Fruit fly (Drosophila melanogaster) whole organism, prepupa: Measurements from ENCODE around the gene CG33339.
A peak's percentile ranks its signal among the peaks of the same experiment; 100 is the strongest.

ENCODE experiments used
- CG10669 ChIP-seq: fragments of 200-800 bp; sonication (Bioruptor generic); optimal IDR thresholded peaks from 3 replicates; lab custom pipeline; 2018; ENCODE audit warnings: missing biosample characterization, mild to moderate bottlenecking, missing genetic modification characterization, moderate library complexity
- CG11294 ChIP-seq: fragments of 200-800 bp; sonication (Bioruptor generic); IDR thresholded peaks from 2 replicates; pipeline ENCODE4 v1.3.6; 2022; ENCODE audit warnings: missing biosample characterization, missing genetic modification characterization
- CG11762 ChIP-seq: fragments of 200-800 bp; sonication (Bioruptor generic); optimal IDR thresholded peaks from 3 replicates; lab custom pipeline; 2016; ENCODE audit warnings: missing biosample characterization, missing genetic modification characterization; ENCODE audit not compliant: insufficient read depth
- CG11902 ChIP-seq: fragments of 200-800 bp; sonication (Bioruptor generic); optimal IDR thresholded peaks from 3 replicates; lab custom pipeline; 2016; ENCODE audit warnings: missing biosample characterization, missing genetic modification characterization
- CG15336 ChIP-seq: fragments of 200-800 bp; sonication (Bioruptor generic); IDR thresholded peaks from 2 replicates; pipeline ENCODE4 v1.3.6; 2022; ENCODE audit warnings: missing biosample characterization, missing genetic modification characterization
- CG1621 ChIP-seq: fragments of 200-800 bp; sonication (Bioruptor generic); optimal IDR thresholded peaks from 3 replicates; lab custom pipeline; 2018; ENCODE audit warnings: missing biosample characterization, mild to moderate bottlenecking, missing genetic modification characterization
- CG3032 ChIP-seq: fragments of 200-800 bp; optimal IDR thresholded peaks from 2 replicates; lab custom pipeline; 2019; ENCODE audit warnings: missing biosample characterization, mild to moderate bottlenecking, missing genetic modification characterization, moderate library complexity
- CG32006 ChIP-seq: fragments of 200-800 bp; sonication (Bioruptor generic); optimal IDR thresholded peaks from 3 replicates; lab custom pipeline; 2017; ENCODE audit warnings: missing biosample characterization, mild to moderate bottlenecking, missing genetic modification characterization
- CG34406 ChIP-seq: fragments of 200-800 bp; sonication (Bioruptor generic); optimal IDR thresholded peaks from 3 replicates; lab custom pipeline; 2016; ENCODE audit warnings: missing biosample characterization, missing genetic modification characterization
- CG3919 ChIP-seq: fragments of 200-800 bp; sonication (Bioruptor generic); optimal IDR thresholded peaks from 3 replicates; lab custom pipeline; 2016; ENCODE audit warnings: missing biosample characterization, missing genetic modification characterization
- CG6163 ChIP-seq: fragments of 200-800 bp; sonication (Bioruptor generic); IDR thresholded peaks from 3 replicates; pipeline ENCODE4 v1.3.6; 2022; ENCODE audit warnings: missing biosample characterization, missing genetic modification characterization
- CG6276 ChIP-seq: fragments of 200-800 bp; sonication (Bioruptor generic); optimal IDR thresholded peaks from 2 replicates; lab custom pipeline; 2017; ENCODE audit warnings: missing biosample characterization, mild to moderate bottlenecking, missing genetic modification characterization
- CG6792 ChIP-seq: fragments of 200-800 bp; sonication (Bioruptor generic); optimal IDR thresholded peaks from 3 replicates; lab custom pipeline; 2016; ENCODE audit warnings: missing biosample characterization, missing genetic modification characterization
- CG6808 ChIP-seq: fragments of 200-800 bp; sonication (Bioruptor generic); optimal IDR thresholded peaks from 3 replicates; lab custom pipeline; 2017; ENCODE audit warnings: missing biosample characterization, missing genetic modification characterization, mild to moderate bottlenecking, moderate library complexity, missing genetic modification reagents
- CG6854 ChIP-seq: fragments of 200-800 bp; sonication (Bioruptor generic); optimal IDR thresholded peaks from 2 replicates; lab custom pipeline; 2017; ENCODE audit warnings: missing biosample characterization, mild to moderate bottlenecking, missing genetic modification characterization
- CG7368 ChIP-seq: fragments of 200-800 bp; sonication (Bioruptor generic); optimal IDR thresholded peaks from 3 replicates; lab custom pipeline; 2016; ENCODE audit warnings: missing biosample characterization, missing genetic modification characterization
- CG8632 ChIP-seq: fragments of 200-800 bp; sonication (Bioruptor generic); optimal IDR thresholded peaks from 3 replicates; lab custom pipeline; 2016; ENCODE audit warnings: missing biosample characterization, missing genetic modification characterization
- CG9139 ChIP-seq: fragments of 200-800 bp; sonication (Bioruptor generic); optimal IDR thresholded peaks from 3 replicates; lab custom pipeline; 2017; ENCODE audit warnings: missing biosample characterization, mild to moderate bottlenecking, missing genetic modification characterization
- Eip78C ChIP-seq: fragments of 200-800 bp; sonication (Bioruptor generic); peaks from one replicate; lab custom pipeline; 2016; ENCODE audit warnings: missing biosample characterization, missing genetic modification characterization
- Ets21C ChIP-seq: fragments of 200-800 bp; sonication (Bioruptor generic); optimal IDR thresholded peaks from 3 replicates; lab custom pipeline; 2016; ENCODE audit warnings: missing biosample characterization, missing genetic modification characterization
- Ets96B ChIP-seq: fragments of 200-800 bp; optimal IDR thresholded peaks from 2 replicates; lab custom pipeline; 2019; ENCODE audit warnings: missing biosample characterization, mild to moderate bottlenecking, missing genetic modification characterization, moderate library complexity
- Gug ChIP-seq: fragments of 200-800 bp; sonication (Bioruptor generic); IDR thresholded peaks from 2 replicates; pipeline ENCODE4 v1.3.6; 2022; ENCODE audit warnings: missing biosample characterization, missing genetic modification characterization
- Hr39 ChIP-seq: fragments of 200-800 bp; sonication (Bioruptor generic); optimal IDR thresholded peaks from 2 replicates; lab custom pipeline; 2016; ENCODE audit warnings: missing biosample characterization, missing genetic modification characterization
- Met ChIP-seq: fragments of 200-800 bp; sonication (Bioruptor generic); optimal IDR thresholded peaks from 3 replicates; lab custom pipeline; 2016; ENCODE audit warnings: missing biosample characterization, missing genetic modification characterization
- OdsH ChIP-seq: fragments of 200-800 bp; sonication (Bioruptor generic); optimal IDR thresholded peaks from 3 replicates; lab custom pipeline; 2016; ENCODE audit warnings: missing biosample characterization, missing genetic modification characterization
- Smox ChIP-seq: fragments of 200-800 bp; sonication (Bioruptor generic); optimal IDR thresholded peaks from 3 replicates; lab custom pipeline; 2016; ENCODE audit warnings: missing biosample characterization, missing genetic modification characterization
- Sox102F ChIP-seq: fragments of 200-800 bp; sonication (Bioruptor generic); optimal IDR thresholded peaks from 2 replicates; lab custom pipeline; 2016; ENCODE audit warnings: missing biosample characterization, mild to moderate bottlenecking, missing genetic modification characterization
- Sox14 ChIP-seq: fragments of 200-800 bp; sonication (Bioruptor generic); optimal IDR thresholded peaks from 3 replicates; lab custom pipeline; 2016; ENCODE audit warnings: missing biosample characterization, missing genetic modification characterization
- Sox15 ChIP-seq: fragments of 200-800 bp; sonication (Bioruptor generic); optimal IDR thresholded peaks from 3 replicates; lab custom pipeline; 2016; ENCODE audit warnings: missing biosample characterization, missing genetic modification characterization
- achi ChIP-seq: fragments of 200-800 bp; sonication (Bioruptor generic); optimal IDR thresholded peaks from 3 replicates; lab custom pipeline; 2016; ENCODE audit warnings: missing biosample characterization, missing genetic modification characterization
- cyc ChIP-seq: fragments of 200-800 bp; sonication (Bioruptor generic); optimal IDR thresholded peaks from 3 replicates; lab custom pipeline; 2016; ENCODE audit warnings: missing biosample characterization, missing genetic modification characterization
- dac ChIP-seq: fragments of 200-800 bp; sonication (Bioruptor generic); optimal IDR thresholded peaks from 2 replicates; lab custom pipeline; 2017; ENCODE audit warnings: missing biosample characterization, mild to moderate bottlenecking, missing genetic modification characterization
- dsx ChIP-seq: fragments of 200-800 bp; optimal IDR thresholded peaks from 3 replicates; lab custom pipeline; 2019; ENCODE audit warnings: missing biosample characterization, mild to moderate bottlenecking, missing genetic modification characterization, moderate library complexity; ENCODE audit not compliant: poor library complexity, severe bottlenecking
- esn ChIP-seq: fragments of 200-800 bp; sonication (Bioruptor generic); optimal IDR thresholded peaks from 2 replicates; lab custom pipeline; 2016; ENCODE audit warnings: missing biosample characterization, mild to moderate bottlenecking, missing genetic modification characterization, moderate library complexity
- fd59A ChIP-seq: fragments of 200-800 bp; sonication (Bioruptor generic); optimal IDR thresholded peaks from 2 replicates; lab custom pipeline; 2017; ENCODE audit warnings: missing biosample characterization, mild to moderate bottlenecking, missing genetic modification characterization, missing genetic modification reagents
- fd85E ChIP-seq: fragments of 200-800 bp; sonication (Bioruptor generic); optimal IDR thresholded peaks from 3 replicates; lab custom pipeline; 2016; ENCODE audit warnings: missing biosample characterization, missing genetic modification characterization
- fkh ChIP-seq: fragments of 200-800 bp; sonication (Bioruptor generic); optimal IDR thresholded peaks from 3 replicates; lab custom pipeline; 2017; ENCODE audit warnings: missing biosample characterization, mild to moderate bottlenecking, missing genetic modification characterization, moderate library complexity
- lz ChIP-seq: fragments of 200-800 bp; sonication (Bioruptor generic); optimal IDR thresholded peaks from 3 replicates; lab custom pipeline; 2016; ENCODE audit warnings: missing biosample characterization, missing genetic modification characterization
- net ChIP-seq: fragments of 200-800 bp; sonication (Bioruptor generic); optimal IDR thresholded peaks from 3 replicates; lab custom pipeline; 2016; ENCODE audit warnings: missing biosample characterization, missing genetic modification characterization
- salr ChIP-seq, 2 experiments: fragments of 200-800 bp; sonication (Bioruptor generic); optimal IDR thresholded peaks; 3 replicates each; lab custom pipeline; 2016 to 2018; ENCODE audit warnings: missing biosample characterization in 2 of 2, missing genetic modification characterization in 2 of 2, mild to moderate bottlenecking in 1 of 2
- spab ChIP-seq: fragments of 200-800 bp; sonication (Bioruptor generic); optimal IDR thresholded peaks from 2 replicates; lab custom pipeline; 2017; ENCODE audit warnings: missing biosample characterization, mild to moderate bottlenecking, missing genetic modification characterization, missing genetic modification reagents
- ss ChIP-seq, 2 experiments: fragments of 200-800 bp; sonication (Bioruptor generic); optimal IDR thresholded peaks; 2 replicates in 1 of 2; 3 replicates in 1 of 2; lab custom pipeline; 2017 to 2018; ENCODE audit warnings: mild to moderate bottlenecking in 2 of 2, missing biosample characterization in 2 of 2, missing genetic modification characterization in 2 of 2, moderate library complexity in 1 of 2
- svp ChIP-seq: fragments of 200-800 bp; sonication (Bioruptor generic); peaks from one replicate; lab custom pipeline; 2016; ENCODE audit warnings: missing biosample characterization, missing genetic modification characterization
- topi ChIP-seq: fragments of 200-800 bp; sonication (Bioruptor generic); optimal IDR thresholded peaks from 3 replicates; lab custom pipeline; 2016; ENCODE audit warnings: missing biosample characterization, missing genetic modification characterization
- vri ChIP-seq: fragments of 200-800 bp; sonication (Bioruptor generic); optimal IDR thresholded peaks from 3 replicates; lab custom pipeline; 2016; ENCODE audit warnings: missing biosample characterization, mild to moderate bottlenecking, missing genetic modification characterization

CG33339 gene

dm6 chr3R:24361583-24361982 lies at the start of gene CG33339, which contains the start of gene CG5762:
Gene CG33339, plus strand, starts transcription at chr3R:24361847.
Gene CG5762, minus strand, starts transcription at chr3R:24361683.
- TF ChIP-seq Met (GFP tag; lab: Kevin White, UChicago), result no peak
- no peak for TF ChIP-seq topi (GFP tag; lab: Kevin White, UChicago)
- no peak for TF ChIP-seq CG1621 (tag; lab: Kevin White, UChicago)
- no peak for TF ChIP-seq CG11762
- no peak for TF ChIP-seq CG3032 (tag; lab: Kevin White, UChicago)
- TF ChIP-seq cyc (GFP tag; lab: Kevin White, UChicago), result no peak
- TF ChIP-seq salr (GFP tag; optimal IDR thresholded peaks at IDR 0.05; lab: Kevin White, UChicago), result no peak
- TF ChIP-seq dsx (GFP tag; lab: Kevin White, UChicago), result no peak
- TF ChIP-seq fd59A (GFP tag; lab: Kevin White, UChicago), result no peak
- TF ChIP-seq svp (GFP tag; lab: Kevin White, UChicago), result no peak
- TF ChIP-seq esn, result no peak
- no peak for TF ChIP-seq CG6792 (GFP tag; lab: Kevin White, UChicago)
- no peak for TF ChIP-seq net (GFP tag; lab: Kevin White, UChicago)
- TF ChIP-seq CG11294 (GFP tag; lab: Robert Waterston, UW), result no peak

dm6 chr3R:24318217-24319082 lies 43.2 kb upstream of the CG33339 start, which contains the start of the genes Nab2 and BRWD3:
Gene Nab2, minus strand, starts transcription at chr3R:24318419.
Gene BRWD3, plus strand, starts transcription at chr3R:24319000.
- TF ChIP-seq CG6163 (GFP tag; lab: Robert Waterston, UW) (peak; percentile 46; the same call in 1 of the 3 replicates), salr (GFP tag; optimal IDR thresholded peaks at IDR 0.05; lab: Kevin White, UChicago) (peak in 1 of 2 experiments; percentile 57), CG11294 (GFP tag; lab: Robert Waterston, UW) (no peak), Smox (GFP tag; lab: Kevin White, UChicago) (no peak), CG1621 (tag; lab: Kevin White, UChicago) (no peak), Sox102F (GFP tag; lab: Kevin White, UChicago) (no peak), Sox15 (GFP tag; lab: Kevin White, UChicago) (peak; percentile 27), Sox14 (GFP tag; lab: Kevin White, UChicago) (no peak), CG6808 (GFP tag; lab: Kevin White, UChicago) (no peak), CG34406 (GFP tag; lab: Kevin White, UChicago) (no peak), CG10669 (GFP tag; lab: Kevin White, UChicago) (no peak), CG11762 (peak; percentile 28), dac (GFP tag; lab: Kevin White, UChicago) (no peak), lz (GFP tag; lab: Kevin White, UChicago) (peak; percentile 54), vri (GFP tag; lab: Kevin White, UChicago) (no peak), Eip78C (GFP tag; lab: Kevin White, UChicago) (no peak), CG6792 (GFP tag; lab: Kevin White, UChicago) (peak; percentile 40), ss (GFP tag; optimal IDR thresholded peaks at IDR 0.05; lab: Kevin White, UChicago) (no peak), CG6854 (GFP tag; lab: Kevin White, UChicago) (no peak), fd85E (GFP tag; lab: Kevin White, UChicago) (no peak), CG11902 (GFP tag; lab: Kevin White, UChicago) (peak; percentile 22), CG6276 (GFP tag; lab: Kevin White, UChicago) (no peak), esn (peak; percentile 59), Ets96B (tag; lab: Kevin White, UChicago) (no peak), CG15336 (GFP tag; lab: Robert Waterston, UW) (peak; percentile 44; the same call in 1 of the 2 replicates), OdsH (GFP tag; lab: Kevin White, UChicago) (no peak), Gug (GFP tag; lab: Robert Waterston, UW) (peak; percentile 25; the same call in 1 of the 2 replicates), Hr39 (GFP tag; lab: Kevin White, UChicago) (no peak), Met (GFP tag; lab: Kevin White, UChicago) (no peak), net (GFP tag; lab: Kevin White, UChicago) (no peak), CG7368 (no peak), CG32006 (GFP tag; lab: Kevin White, UChicago) (no peak), spab (no peak), CG9139 (GFP tag; lab: Kevin White, UChicago) (no peak), dsx (GFP tag; lab: Kevin White, UChicago) (no peak), topi (GFP tag; lab: Kevin White, UChicago) (no peak), achi (no peak), CG8632 (GFP tag; lab: Kevin White, UChicago) (no peak), CG3919 (GFP tag; lab: Kevin White, UChicago) (no peak), fd59A (GFP tag; lab: Kevin White, UChicago) (no peak), cyc (GFP tag; lab: Kevin White, UChicago) (no peak), Ets21C (GFP tag; lab: Kevin White, UChicago) (peak; percentile 21), fkh (GFP tag; lab: Kevin White, UChicago) (no peak)
